Fruit fly (Drosophila melanogaster) whole organism, adult: Measurements from ENCODE around the gene Syx17.

Experiments used
- CG11617 ChIP-seq: fragments of 200-800 bp; sonication (Bioruptor generic); optimal IDR thresholded peaks from 2 replicates; lab custom pipeline; 2017; ENCODE audit warnings: mild to moderate bottlenecking, missing biosample characterization, missing genetic modification reagents, missing genetic modification characterization
- CG12768 ChIP-seq: fragments of 200-800 bp; sonication (Bioruptor generic); optimal IDR thresholded peaks from 2 replicates; lab custom pipeline; 2017; ENCODE audit warnings: missing biosample characterization, missing genetic modification characterization, mild to moderate bottlenecking, moderate library complexity, missing genetic modification reagents
- CG14711 ChIP-seq: fragments of 200-800 bp; sonication (Bioruptor generic); optimal IDR thresholded peaks from 2 replicates; lab custom pipeline; 2018; ENCODE audit warnings: missing biosample characterization, mild to moderate bottlenecking, missing genetic modification characterization, moderate library complexity
- CG1620 ChIP-seq: fragments of 200-800 bp; sonication (Bioruptor generic); optimal IDR thresholded peaks from 2 replicates; lab custom pipeline; 2016; ENCODE audit warnings: missing biosample characterization, missing genetic modification characterization
- CG33017 ChIP-seq: fragments of 200-800 bp; sonication (Bioruptor generic); optimal IDR thresholded peaks from 2 replicates; lab custom pipeline; 2018; ENCODE audit warnings: missing biosample characterization, mild to moderate bottlenecking, missing genetic modification characterization, moderate library complexity
- CG5204 ChIP-seq: fragments of 200-800 bp; sonication (Bioruptor generic); optimal IDR thresholded peaks from 2 replicates; lab custom pipeline; 2016; ENCODE audit warnings: missing biosample characterization, missing genetic modification characterization
- CG7045 ChIP-seq: fragments of 200-800 bp; sonication (Bioruptor generic); optimal IDR thresholded peaks from 2 replicates; lab custom pipeline; 2017; ENCODE audit warnings: missing biosample characterization, mild to moderate bottlenecking, missing genetic modification characterization
- CG7101 ChIP-seq: fragments of 200-800 bp; sonication (Bioruptor generic); optimal IDR thresholded peaks from 2 replicates; lab custom pipeline; 2018; ENCODE audit warnings: missing biosample characterization, mild to moderate bottlenecking, missing genetic modification characterization, moderate library complexity
- Clk ChIP-seq: fragments of 200-800 bp; sonication (Bioruptor generic); optimal IDR thresholded peaks from 2 replicates; lab custom pipeline; 2017; ENCODE audit warnings: missing biosample characterization, missing genetic modification characterization
- Crg-1 ChIP-seq: fragments of 200-800 bp; sonication (Bioruptor generic); optimal IDR thresholded peaks from 2 replicates; lab custom pipeline; 2016; ENCODE audit warnings: missing biosample characterization, missing genetic modification characterization
- Hr96 ChIP-seq: fragments of 200-800 bp; sonication (Bioruptor generic); optimal IDR thresholded peaks from 2 replicates; lab custom pipeline; 2016; ENCODE audit warnings: missing biosample characterization, missing genetic modification characterization
- Mnt ChIP-seq: fragments of 200-800 bp; sonication (Bioruptor generic); optimal IDR thresholded peaks from 2 replicates; lab custom pipeline; 2016; ENCODE audit warnings: missing biosample characterization, mild to moderate bottlenecking, missing genetic modification characterization
- bab1 ChIP-seq: fragments of 200-800 bp; sonication (Bioruptor generic); optimal IDR thresholded peaks from 3 replicates; lab custom pipeline; 2019; ENCODE audit warnings: missing biosample characterization, mild to moderate bottlenecking, missing genetic modification characterization, moderate library complexity
- cic ChIP-seq: fragments of 200-800 bp; sonication (Bioruptor generic); optimal IDR thresholded peaks from 2 replicates; lab custom pipeline; 2017; ENCODE audit warnings: missing biosample characterization, mild to moderate bottlenecking, missing genetic modification characterization, moderate library complexity
- cnc ChIP-seq, 2 experiments: fragments of >200 bp; optimal IDR thresholded peaks; 2 replicates each; lab custom pipeline; 2017
- kay ChIP-seq: fragments of 200-800 bp; sonication (Bioruptor generic); peaks from one replicate; lab custom pipeline; 2016; ENCODE audit warnings: missing biosample characterization, missing genetic modification characterization, borderline replicate concordance
- ovo ChIP-seq: fragments of 200-800 bp; sonication (Bioruptor generic); optimal IDR thresholded peaks from 2 replicates; lab custom pipeline; 2016; ENCODE audit warnings: missing biosample characterization, missing genetic modification characterization
- pad ChIP-seq: fragments of 200-800 bp; sonication (Bioruptor generic); optimal IDR thresholded peaks from 3 replicates; lab custom pipeline; 2017; ENCODE audit warnings: missing biosample characterization, missing genetic modification characterization, mild to moderate bottlenecking, moderate library complexity, missing genetic modification reagents
- tj ChIP-seq: fragments of 200-800 bp; sonication (Bioruptor generic); optimal IDR thresholded peaks from 3 replicates; lab custom pipeline; 2017; ENCODE audit warnings: missing biosample characterization, mild to moderate bottlenecking, missing genetic modification characterization, moderate library complexity
- toe ChIP-seq: fragments of 200-800 bp; sonication (Bioruptor generic); optimal IDR thresholded peaks from 2 replicates; lab custom pipeline; 2016; ENCODE audit warnings: missing biosample characterization, missing genetic modification characterization

Gene Syx17

dm6 chr3L:4409134-4409897, 6.0 kb downstream of the Syx17 start:
- no peak for TF ChIP-seq ovo (GFP tag; lab: Kevin White, UChicago)
- no peak for TF ChIP-seq Clk (GFP tag; lab: Kevin White, UChicago)
- peak; percentile 81 for TF ChIP-seq tj (GFP tag; lab: Kevin White, UChicago)

DNA sequence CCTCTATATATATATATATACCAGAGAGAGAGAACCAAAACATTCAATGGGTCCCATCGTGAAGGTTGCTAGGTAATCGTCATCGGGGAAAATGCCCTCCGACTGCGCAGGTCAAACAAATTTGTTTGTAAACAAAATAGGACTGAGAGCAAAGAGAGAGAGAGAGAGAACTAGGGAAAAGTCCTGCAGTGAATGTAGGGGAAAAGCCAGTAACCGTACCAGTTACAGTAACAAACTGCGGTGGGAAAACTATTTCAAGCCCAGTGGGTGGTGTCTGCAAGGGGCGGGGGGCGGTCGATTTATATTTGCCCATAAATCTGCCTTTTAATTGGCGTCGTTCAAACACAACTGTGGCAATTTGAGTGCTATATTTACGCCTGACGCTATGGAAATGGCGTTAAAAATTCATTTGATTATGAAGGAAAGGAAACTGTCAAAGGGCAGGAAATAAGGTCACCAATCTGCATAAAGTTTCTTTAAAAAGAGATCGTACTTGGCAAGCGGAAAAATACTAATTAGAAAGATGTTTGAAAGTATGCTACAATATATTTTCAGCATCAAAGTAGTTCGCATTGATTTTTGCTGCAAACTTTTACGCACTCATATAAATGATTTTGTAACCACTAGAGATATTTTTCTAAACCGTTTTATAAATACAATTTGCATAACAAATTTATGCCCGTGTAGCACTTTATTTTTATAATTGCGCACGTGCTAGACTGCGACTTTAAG, 6.8 kb downstream of the Syx17 start:
- TF ChIP-seq Mnt (GFP tag; lab: Kevin White, UChicago) (peak; percentile 4), pad (GFP tag; lab: Kevin White, UChicago) (peak; percentile 82), cnc (optimal IDR thresholded peaks at IDR 0.05; lab: Kevin White, UChicago) (no peak)

- TF ChIP-seq toe (no peak), pad (GFP tag; lab: Kevin White, UChicago) (no peak), kay (GFP tag; lab: Kevin White, UChicago) (peak; percentile 89), CG14711 (tag; lab: Kevin White, UChicago) (no peak), Mnt (GFP tag; lab: Kevin White, UChicago) (no peak), cnc (optimal IDR thresholded peaks at IDR 0.05; lab: Kevin White, UChicago) (no peak), CG11617 (no peak), CG5204 (GFP tag; lab: Kevin White, UChicago) (no peak), cic (GFP tag; lab: Kevin White, UChicago) (no peak), bab1 (no peak), CG7101 (tag; lab: Kevin White, UChicago) (peak; percentile 11), ovo (GFP tag; lab: Kevin White, UChicago) (no peak), CG33017 (tag; lab: Kevin White, UChicago) (peak; percentile 3), CG7045 (GFP tag; lab: Kevin White, UChicago) (no peak), CG12768 (GFP tag; lab: Kevin White, UChicago) (peak; percentile 14), Hr96 (GFP tag; lab: Kevin White, UChicago) (no peak), CG1620 (GFP tag; lab: Kevin White, UChicago) (no peak), Clk (GFP tag; lab: Kevin White, UChicago) (no peak), tj (GFP tag; lab: Kevin White, UChicago) (peak; percentile 53), Crg-1 (GFP tag; lab: Kevin White, UChicago) (peak; percentile 46)
Measured at dm6 chr3L:4411025-4411873, 8.0 kb downstream of the Syx17 start.

dm6 chr3L:4411951-4412350, 8.7 kb downstream of the Syx17 start:
- TF ChIP-seq ovo (GFP tag; lab: Kevin White, UChicago) (no peak), kay (GFP tag; lab: Kevin White, UChicago) (peak; percentile 89)

- TF ChIP-seq cnc (optimal IDR thresholded peaks at IDR 0.05; lab: Kevin White, UChicago): peak; percentile 81 to 89
- no peak for TF ChIP-seq Clk (GFP tag; lab: Kevin White, UChicago)
- TF ChIP-seq bab1: no peak
- TF ChIP-seq tj (GFP tag; lab: Kevin White, UChicago): no peak
- TF ChIP-seq CG5204 (GFP tag; lab: Kevin White, UChicago): peak; percentile 57
- TF ChIP-seq CG7045 (GFP tag; lab: Kevin White, UChicago): peak; percentile 15
- TF ChIP-seq CG7101 (tag; lab: Kevin White, UChicago): peak; percentile 9
- TF ChIP-seq CG33017 (tag; lab: Kevin White, UChicago): no peak
- peak; percentile 75 for TF ChIP-seq kay (GFP tag; lab: Kevin White, UChicago)
- peak; percentile 41 for TF ChIP-seq toe
- TF ChIP-seq CG12768 (GFP tag; lab: Kevin White, UChicago): peak; percentile 44
Measured at dm6 chr3L:4412974-4413373, 9.7 kb downstream of the Syx17 start.

dm6 chr3L:4413800-4414446, 10.6 kb downstream of the Syx17 start:
- TF ChIP-seq ovo (GFP tag; lab: Kevin White, UChicago): peak; percentile 66
- TF ChIP-seq Crg-1 (GFP tag; lab: Kevin White, UChicago): no peak
- TF ChIP-seq CG12768 (GFP tag; lab: Kevin White, UChicago): peak; percentile 79
- TF ChIP-seq CG7045 (GFP tag; lab: Kevin White, UChicago): peak; percentile 1
- TF ChIP-seq CG1620 (GFP tag; lab: Kevin White, UChicago): no peak
- TF ChIP-seq bab1: peak; percentile 20
- TF ChIP-seq CG5204 (GFP tag; lab: Kevin White, UChicago): no peak
- peak; percentile 39 for TF ChIP-seq Mnt (GFP tag; lab: Kevin White, UChicago)
- no peak for TF ChIP-seq cnc (optimal IDR thresholded peaks at IDR 0.05; lab: Kevin White, UChicago)
- no peak for TF ChIP-seq CG11617
- TF ChIP-seq Hr96 (GFP tag; lab: Kevin White, UChicago): no peak
- TF ChIP-seq CG14711 (tag; lab: Kevin White, UChicago): no peak
- no peak for TF ChIP-seq CG33017 (tag; lab: Kevin White, UChicago)
- TF ChIP-seq toe: peak; percentile 48
- TF ChIP-seq cic (GFP tag; lab: Kevin White, UChicago): peak; percentile 93
- peak; percentile 100 for TF ChIP-seq kay (GFP tag; lab: Kevin White, UChicago)
- TF ChIP-seq pad (GFP tag; lab: Kevin White, UChicago): peak; percentile 8
- peak; percentile 37 for TF ChIP-seq tj (GFP tag; lab: Kevin White, UChicago)
- TF ChIP-seq CG7101 (tag; lab: Kevin White, UChicago): peak; percentile 4
- peak; percentile 29 for TF ChIP-seq Clk (GFP tag; lab: Kevin White, UChicago)
